Fruit fly (Drosophila melanogaster) ovary, adult (tissue): Measurements from ENCODE around the gene CG12084.

ENCODE experiments used
- CG17801 ChIP-seq: fragments of 200-800 bp; optimal IDR thresholded peaks from 2 replicates; lab custom pipeline; 2019; ENCODE audit warnings: missing biosample characterization, mild to moderate bottlenecking, missing genetic modification characterization, moderate library complexity; ENCODE audit not compliant: partially characterized antibody

Gene CG12084

DNA sequence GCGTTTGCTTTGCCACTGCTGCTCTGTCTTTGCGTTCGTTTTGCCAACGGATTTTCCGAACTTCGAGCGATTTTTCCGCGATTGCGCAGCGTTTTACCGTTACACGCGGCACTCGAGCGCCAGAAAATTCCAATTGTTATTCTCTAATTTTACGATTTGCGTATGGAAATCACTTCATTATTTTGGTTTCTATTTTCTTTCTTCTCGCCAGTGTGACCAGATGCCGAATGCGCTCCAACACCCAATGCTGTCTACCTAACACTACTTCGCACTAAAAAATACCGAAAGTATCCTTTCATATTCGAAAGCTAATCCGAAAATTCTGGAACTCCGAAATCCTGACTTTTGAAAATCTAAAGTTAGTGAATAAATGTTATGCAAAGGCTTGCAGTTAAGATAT is at the start of gene CG12084:
Gene CG12084 (minus strand): TSS at position 236 of the 400 bp plus-strand sequence.
- TF ChIP-seq CG17801 (GFP tag; lab: Kevin White, UChicago) = no peak

DNA sequence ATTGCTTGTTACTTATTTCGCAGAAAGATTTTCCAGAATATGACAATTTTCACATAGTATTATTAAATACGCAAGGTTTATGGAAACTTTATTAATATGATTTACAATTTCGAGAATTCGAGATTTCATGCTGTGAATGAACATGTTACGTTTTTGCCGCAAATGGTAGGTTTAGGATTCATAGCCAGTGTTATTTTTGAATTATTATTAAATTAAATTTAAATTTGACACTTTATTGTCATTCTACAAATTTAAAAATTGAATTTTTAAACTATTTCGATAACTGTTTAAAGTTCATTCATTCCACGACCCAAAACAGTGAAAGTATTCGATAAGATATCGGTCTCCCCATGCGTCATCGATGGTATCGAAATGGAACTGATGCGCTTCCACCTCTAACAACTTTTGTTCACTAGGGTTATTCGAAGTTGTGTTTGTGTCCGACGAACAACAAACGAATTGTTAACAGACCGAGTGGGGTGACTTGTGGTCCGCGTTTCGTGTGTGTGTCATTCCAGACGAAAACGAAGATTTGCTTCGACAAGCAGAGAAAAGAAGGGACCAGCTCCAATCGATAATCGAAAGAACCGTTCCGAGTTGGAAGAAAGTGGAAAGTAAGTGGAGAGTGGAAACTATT is 49.4 kb upstream of the CG12084 start, which contains the start of the genes CG32313 and Pcyt1:
Gene CG32313 (minus strand): TSS at position 51 of the 637 bp plus-strand sequence.
Gene Pcyt1 (plus strand): TSS at position 400 of the 637 bp plus-strand sequence.
- peak; percentile 66 for TF ChIP-seq CG17801 (GFP tag; lab: Kevin White, UChicago)

DNA sequence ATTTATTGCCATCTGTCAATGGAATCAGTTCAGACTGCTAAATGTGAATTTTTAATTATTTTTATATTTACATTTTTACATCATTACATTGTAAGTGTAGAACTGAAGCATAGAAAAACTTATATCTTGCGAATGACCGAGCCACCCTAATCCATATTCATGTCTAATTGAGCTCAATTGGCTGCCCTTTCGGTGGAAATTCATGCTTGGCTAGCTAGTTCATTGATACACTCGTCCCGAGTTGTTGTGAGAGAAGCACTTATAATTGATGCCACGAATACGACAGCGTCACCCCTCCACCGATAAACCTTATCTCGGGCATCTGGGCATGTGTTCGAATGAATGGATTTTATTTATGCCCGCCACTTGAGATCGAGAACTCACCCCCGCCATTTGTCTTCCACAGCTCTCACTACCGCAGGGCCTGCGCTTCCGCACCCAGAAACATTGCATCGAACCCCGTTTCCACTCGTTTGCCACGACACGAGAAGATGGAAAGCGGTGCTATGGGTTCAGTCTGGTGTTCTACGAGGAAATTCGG is 41.9 kb upstream of the CG12084 start:
- TF ChIP-seq CG17801 (GFP tag; lab: Kevin White, UChicago) = no peak

DNA sequence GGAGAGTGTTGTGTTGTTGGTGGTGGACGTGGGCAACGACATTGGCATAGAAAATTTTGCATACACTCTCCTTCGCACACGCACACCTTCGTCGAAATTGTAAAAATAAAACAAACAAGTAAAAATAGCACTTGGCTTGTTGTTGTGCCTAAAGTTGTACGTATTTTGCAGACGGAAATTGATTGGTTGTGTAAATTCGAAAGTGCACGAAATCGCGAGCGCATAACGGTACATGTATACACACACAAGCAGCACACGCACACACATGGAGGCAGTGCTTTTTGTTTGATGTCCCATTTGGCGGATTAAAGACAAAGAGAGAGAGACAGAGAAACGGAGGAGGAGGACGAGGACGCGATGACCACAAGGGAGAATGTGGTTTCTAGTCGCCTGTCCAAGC is 40.9 kb upstream of the CG12084 start:
- no peak for TF ChIP-seq CG17801 (GFP tag; lab: Kevin White, UChicago)

DNA sequence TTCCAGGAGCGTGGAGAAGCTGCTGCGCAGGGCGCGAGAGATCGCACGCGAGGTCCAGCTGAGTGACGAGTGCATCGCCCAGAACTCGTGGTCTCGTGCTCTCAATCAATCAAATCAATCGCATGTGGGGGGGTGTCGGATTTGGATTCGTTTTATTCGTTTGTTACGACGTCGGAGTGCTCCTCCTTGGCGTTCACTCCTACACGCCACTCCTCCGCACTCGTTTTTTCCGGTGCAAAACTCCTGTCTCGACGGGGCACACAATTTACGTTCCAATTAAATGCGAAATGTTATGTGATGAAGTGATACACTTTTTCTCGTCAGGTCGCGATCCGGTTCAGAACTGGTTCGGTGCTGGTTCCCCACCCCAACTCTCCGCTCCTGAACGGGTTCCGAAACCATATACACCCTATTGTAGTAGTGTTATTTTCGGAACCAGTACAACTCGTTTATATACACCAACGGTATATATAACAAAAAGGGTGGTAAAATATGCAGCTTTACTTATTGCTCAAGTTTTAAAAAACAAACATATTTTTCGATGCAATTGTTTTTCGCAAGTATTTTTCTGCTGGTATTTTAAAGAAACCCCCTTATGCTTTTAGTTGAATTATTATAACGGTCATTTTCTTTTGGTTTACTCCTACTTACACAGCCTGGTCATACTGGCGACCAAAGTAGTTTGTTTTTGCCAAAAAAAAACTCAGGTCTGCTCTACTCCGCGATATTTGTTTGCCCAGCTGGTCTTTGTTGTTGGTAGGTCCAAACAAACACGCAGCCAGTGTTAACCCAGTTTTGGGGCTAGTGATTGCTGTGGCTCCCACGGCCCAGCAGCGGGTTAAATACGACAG is 40.3 kb upstream of the CG12084 start, which contains the start of the genes CG12091 and pns:
Gene CG12091 (minus strand): TSS at position 349 of the 851 bp plus-strand sequence.
Gene pns (plus strand): TSS at position 651 of the 851 bp plus-strand sequence.
- peak; percentile 57 for TF ChIP-seq CG17801 (GFP tag; lab: Kevin White, UChicago)

DNA sequence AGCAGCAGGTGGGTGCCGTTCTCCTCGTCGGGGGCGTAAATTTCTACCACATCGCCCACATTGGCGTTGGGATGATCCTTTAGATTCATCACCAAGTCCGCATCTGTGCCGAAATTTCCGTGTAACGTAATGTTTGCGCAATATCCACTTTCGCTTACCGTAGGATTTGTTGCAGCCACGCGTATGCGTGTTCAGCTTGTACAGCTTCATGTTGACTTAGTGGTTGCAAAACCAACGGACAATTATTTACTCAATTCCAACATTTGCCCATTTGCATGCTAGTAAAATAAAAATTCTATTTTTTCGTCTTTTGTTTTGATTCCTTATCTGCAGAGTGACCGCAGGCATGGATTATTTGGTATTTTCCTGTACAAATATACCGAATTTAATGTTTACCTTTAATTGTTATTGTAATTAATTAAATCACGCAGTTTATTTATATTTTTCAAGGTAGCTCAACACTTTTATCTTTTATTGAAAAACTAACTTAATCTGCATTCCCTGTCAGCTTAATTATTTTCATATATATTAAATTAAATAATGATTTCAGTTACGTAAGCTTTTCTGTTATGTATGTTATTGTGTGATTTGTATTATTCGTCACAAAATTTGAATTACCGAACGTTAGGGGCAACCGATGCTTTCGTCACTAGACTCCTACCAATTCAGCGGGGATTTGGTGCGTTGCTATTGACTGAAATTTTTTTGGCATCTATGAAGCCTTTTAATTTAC is 37.4 kb upstream of the CG12084 start, which contains the start of gene Iml1:
Gene Iml1 (minus strand): TSS at position 336 of the 733 bp plus-strand sequence.
- peak; percentile 7 for TF ChIP-seq CG17801 (GFP tag; lab: Kevin White, UChicago)

DNA sequence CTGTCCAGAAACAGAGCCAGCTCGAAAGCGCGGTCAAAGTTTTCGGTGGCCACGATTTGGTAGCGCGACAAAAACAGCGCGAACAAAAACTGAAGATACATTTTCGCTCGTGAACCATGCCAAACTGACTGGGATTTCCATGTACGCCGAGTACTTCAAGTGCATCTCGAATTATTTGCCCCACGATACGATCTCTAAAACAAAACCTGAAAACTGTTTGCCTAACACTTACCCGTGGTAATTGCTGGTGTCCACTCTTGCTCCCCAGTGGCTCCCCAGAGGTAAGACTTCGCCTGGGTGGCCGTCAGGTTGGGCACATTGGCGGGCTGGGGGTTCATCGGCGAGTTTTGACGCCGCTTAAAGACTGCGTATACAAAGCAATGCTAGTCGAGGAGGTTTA is 34.7 kb upstream of the CG12084 start, which contains the start of gene Ir62a:
Gene Ir62a (minus strand): TSS at position 101 of the 400 bp plus-strand sequence.
- TF ChIP-seq CG17801 (GFP tag; lab: Kevin White, UChicago) = no peak

DNA sequence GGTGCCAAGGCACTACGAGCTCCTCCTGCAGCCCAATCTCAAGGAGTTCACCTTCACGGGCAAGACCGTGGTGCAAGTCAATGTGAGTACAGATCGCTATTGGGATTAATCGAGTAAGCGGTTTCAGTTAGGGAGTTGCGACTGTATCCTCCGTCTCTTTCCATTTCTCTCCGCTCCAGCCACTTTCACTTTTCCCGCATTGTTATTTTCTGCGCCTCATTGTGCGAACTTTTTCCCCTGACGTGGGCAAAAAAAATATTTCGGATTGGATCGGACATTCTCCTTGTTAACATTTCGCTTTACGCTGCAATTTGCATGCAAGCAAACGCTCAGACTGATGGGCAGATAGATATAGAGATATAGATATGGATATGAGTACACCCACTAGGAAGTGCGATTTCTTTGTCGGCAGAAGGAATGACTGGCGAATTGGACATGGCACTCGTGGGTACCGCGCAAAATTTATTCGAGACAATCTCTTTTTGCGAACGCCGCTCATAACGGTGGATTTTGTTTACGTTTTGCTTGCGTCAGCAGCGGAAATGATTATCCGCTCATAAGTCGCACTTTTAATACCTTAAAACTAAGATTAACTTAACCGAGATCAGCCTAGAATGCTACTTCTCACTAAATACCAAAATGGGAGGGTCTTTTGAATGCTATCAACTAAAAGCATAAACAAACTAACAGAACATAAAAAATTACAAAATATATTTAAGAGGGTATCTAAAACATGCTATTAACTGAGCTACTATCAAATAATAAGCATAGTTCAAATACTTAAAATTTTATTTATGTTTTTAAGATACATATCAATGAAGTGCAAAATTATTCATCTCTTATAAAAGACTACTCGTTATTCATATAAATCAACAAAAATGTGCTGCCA is 22.5 kb upstream of the CG12084 start:
- peak; percentile 52 for TF ChIP-seq CG17801 (GFP tag; lab: Kevin White, UChicago)

DNA sequence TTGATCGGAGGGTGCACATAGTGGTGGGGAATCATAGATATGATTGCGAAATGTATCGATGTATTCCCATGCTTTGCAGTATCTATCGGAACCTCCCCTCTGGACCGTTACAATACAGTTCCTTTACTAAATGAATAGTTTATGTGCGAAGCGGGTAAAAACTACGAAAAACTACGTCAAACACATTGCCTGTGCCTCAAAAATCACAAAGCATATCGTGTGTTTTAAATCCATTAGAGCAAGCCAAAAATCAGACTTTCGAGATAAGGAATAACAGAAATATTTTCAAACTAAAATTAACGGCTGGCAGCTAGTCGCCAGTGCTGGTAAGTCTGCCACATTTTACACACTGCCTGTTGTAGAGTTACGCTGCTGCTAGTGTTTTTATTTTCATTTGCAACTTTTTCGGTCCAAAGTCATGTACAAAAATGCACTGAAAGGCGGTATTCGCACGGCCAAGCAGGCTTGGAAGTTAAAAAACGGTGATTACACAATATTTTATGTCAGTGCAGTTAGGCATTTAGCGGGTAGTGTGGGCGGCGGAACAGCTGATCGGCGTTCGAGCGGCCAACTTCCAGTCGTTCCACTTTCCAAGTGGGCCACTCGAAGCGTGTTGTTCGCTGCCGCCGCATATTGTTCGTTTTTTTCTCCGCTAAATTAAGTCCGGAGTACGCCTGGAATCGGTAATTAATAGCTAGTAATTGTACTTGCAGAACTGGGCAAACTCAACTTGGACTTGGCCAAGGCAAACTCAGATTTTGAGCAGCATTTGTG is 21.0 kb upstream of the CG12084 start:
- TF ChIP-seq CG17801 (GFP tag; lab: Kevin White, UChicago) = peak; percentile 9

DNA sequence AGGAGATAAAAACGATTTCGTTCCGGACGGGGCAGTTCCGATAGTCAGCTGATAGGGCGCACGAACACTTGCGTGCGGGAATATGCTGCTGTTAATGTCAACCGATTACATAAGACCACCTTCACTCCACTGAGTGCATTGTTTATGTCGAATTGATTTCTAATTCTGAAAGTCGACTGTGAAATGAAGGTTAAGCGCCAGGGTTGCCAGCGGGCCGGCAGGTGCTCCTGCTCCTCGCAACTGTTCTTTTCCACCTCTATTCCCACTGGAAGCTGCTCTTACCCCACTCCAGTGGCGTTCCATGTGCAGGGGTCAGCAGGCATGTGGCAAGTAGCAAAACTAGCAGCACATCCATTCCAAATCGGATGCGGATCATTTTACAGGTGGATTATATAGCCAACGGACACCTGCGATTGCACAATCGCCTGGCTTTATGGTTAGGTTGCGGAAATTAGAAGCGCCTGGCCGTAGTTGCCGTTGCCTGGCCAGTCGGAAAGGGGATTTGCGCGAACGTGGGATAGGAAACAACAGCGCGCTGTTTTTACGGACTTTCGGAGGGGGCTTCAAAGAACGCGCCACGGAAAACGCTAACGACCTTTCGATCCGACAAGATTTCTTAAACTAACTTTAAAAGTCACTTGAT is 20.3 kb upstream of the CG12084 start, which contains the start of gene cue:
Gene cue (minus strand): TSS at position 641 of the 643 bp plus-strand sequence.
- TF ChIP-seq CG17801 (GFP tag; lab: Kevin White, UChicago) = no peak

DNA sequence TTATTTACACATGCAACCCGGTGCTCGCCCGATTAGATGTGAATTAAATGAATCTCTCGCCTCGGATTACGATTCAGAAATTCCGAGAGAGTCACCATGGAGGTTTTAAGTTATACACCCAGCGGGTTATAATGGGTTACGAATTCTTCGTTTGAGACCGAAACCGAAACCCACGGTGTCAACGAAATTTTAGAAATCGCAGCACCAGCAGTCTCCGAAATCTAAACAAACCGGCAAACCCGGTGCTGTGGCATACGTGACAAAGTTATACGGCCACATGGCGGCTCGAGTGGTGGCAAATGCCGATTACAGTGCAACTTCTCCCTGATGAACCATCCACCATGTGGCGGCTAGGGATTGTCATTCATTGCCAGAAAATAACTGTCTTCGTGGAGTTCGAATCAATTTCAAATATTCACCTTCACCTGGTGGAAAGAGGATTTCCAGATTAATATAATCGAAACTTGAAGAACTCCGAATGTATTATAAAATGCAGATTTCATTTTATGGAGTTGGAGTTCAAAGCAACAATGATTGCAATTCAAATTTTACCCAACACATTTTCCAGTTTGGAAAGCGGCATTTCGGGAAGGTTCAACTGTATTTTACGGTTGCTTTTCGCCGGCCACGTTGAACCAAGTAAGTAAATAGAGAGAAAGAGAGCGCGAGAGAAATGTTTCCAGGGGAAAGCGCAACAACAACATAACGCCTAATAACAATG is 19.5 kb upstream of the CG12084 start:
- peak; percentile 84 for TF ChIP-seq CG17801 (GFP tag; lab: Kevin White, UChicago)
